Fruit fly (Drosophila melanogaster) whole organism, embryonic: ENCODE measurements around the gene MTPAP.
A peak's percentile ranks its signal among the peaks of the same experiment; 100 is the strongest.

Source experiments
- ATbp ChIP-seq: fragments of 200-800 bp; sonication (Bioruptor generic); optimal IDR thresholded peaks from 2 replicates; lab custom pipeline; 2017; ENCODE audit warnings: missing biosample characterization, mild to moderate bottlenecking, missing genetic modification characterization, missing genetic modification reagents
- CG11398 ChIP-seq: fragments of 200-800 bp; sonication (Bioruptor generic); optimal IDR thresholded peaks from 2 replicates; lab custom pipeline; 2016; ENCODE audit warnings: missing biosample characterization, missing genetic modification characterization
- CG11723 ChIP-seq: fragments of 200-800 bp; sonication (Bioruptor generic); optimal IDR thresholded peaks from 2 replicates; lab custom pipeline; 2017; ENCODE audit warnings: missing biosample characterization, mild to moderate bottlenecking, missing genetic modification characterization
- CG12071 ChIP-seq: fragments of 200-800 bp; sonication (Bioruptor generic); optimal IDR thresholded peaks from 3 replicates; lab custom pipeline; 2018; ENCODE audit warnings: missing biosample characterization, mild to moderate bottlenecking, missing genetic modification characterization
- CG12236 ChIP-seq: fragments of 200-800 bp; sonication (Bioruptor generic); optimal IDR thresholded peaks from 2 replicates; lab custom pipeline; 2016; ENCODE audit warnings: missing biosample characterization, missing genetic modification characterization
- CG12769 ChIP-seq: fragments of 200-800 bp; sonication (Bioruptor generic); optimal IDR thresholded peaks from 2 replicates; lab custom pipeline; 2019; ENCODE audit warnings: missing biosample characterization, mild to moderate bottlenecking, missing genetic modification characterization, moderate library complexity
- CG13296 ChIP-seq: fragments of 200-800 bp; sonication (Bioruptor generic); optimal IDR thresholded peaks from 3 replicates; lab custom pipeline; 2018; ENCODE audit warnings: missing biosample characterization, mild to moderate bottlenecking, missing genetic modification characterization
- CG13424 ChIP-seq: fragments of 200-800 bp; sonication (Bioruptor generic); optimal IDR thresholded peaks from 2 replicates; lab custom pipeline; 2019; ENCODE audit warnings: missing biosample characterization, mild to moderate bottlenecking, missing genetic modification characterization, moderate library complexity
- CG15514 ChIP-seq: fragments of 200-800 bp; sonication (Bioruptor generic); optimal IDR thresholded peaks from 3 replicates; lab custom pipeline; 2017; ENCODE audit warnings: missing biosample characterization, missing genetic modification characterization, mild to moderate bottlenecking, moderate library complexity, missing genetic modification reagents
- CG15601 ChIP-seq: fragments of 200-800 bp; sonication (Bioruptor generic); optimal IDR thresholded peaks from 3 replicates; lab custom pipeline; 2019; ENCODE audit warnings: missing biosample characterization, mild to moderate bottlenecking, missing genetic modification characterization, moderate library complexity
- CG15696 ChIP-seq: fragments of 200-800 bp; sonication (Bioruptor generic); optimal IDR thresholded peaks from 2 replicates; lab custom pipeline; 2019; ENCODE audit warnings: missing biosample characterization, mild to moderate bottlenecking, missing genetic modification characterization, moderate library complexity
- CG1603 ChIP-seq: fragments of 200-800 bp; sonication (Bioruptor generic); optimal IDR thresholded peaks from 2 replicates; lab custom pipeline; 2019; ENCODE audit warnings: missing biosample characterization, mild to moderate bottlenecking, missing genetic modification characterization, moderate library complexity
- CG17359 ChIP-seq: fragments of 200-800 bp; sonication (Bioruptor generic); optimal IDR thresholded peaks from 3 replicates; lab custom pipeline; 2018; ENCODE audit warnings: missing biosample characterization, mild to moderate bottlenecking, missing genetic modification characterization, moderate library complexity
- CG17385 ChIP-seq: fragments of 200-800 bp; sonication (Bioruptor generic); optimal IDR thresholded peaks from 3 replicates; lab custom pipeline; 2018; ENCODE audit warnings: missing biosample characterization, mild to moderate bottlenecking, missing genetic modification characterization
- CG17912 ChIP-seq: fragments of 200-800 bp; sonication (Bioruptor generic); optimal IDR thresholded peaks from 2 replicates; lab custom pipeline; 2018; ENCODE audit warnings: missing biosample characterization, mild to moderate bottlenecking, missing genetic modification characterization
- CG2875 ChIP-seq: fragments of 200-800 bp; sonication (Bioruptor generic); optimal IDR thresholded peaks from 2 replicates; lab custom pipeline; 2017; ENCODE audit warnings: missing biosample characterization, mild to moderate bottlenecking, missing genetic modification characterization, missing genetic modification reagents
- CG32532 ChIP-seq: fragments of 200-800 bp; sonication (Bioruptor generic); IDR thresholded peaks from 2 replicates; pipeline ENCODE4 v1.3.6; 2022; ENCODE audit warnings: missing biosample characterization, missing genetic modification characterization
- CG4707 ChIP-seq: fragments of 200-800 bp; sonication (Bioruptor generic); optimal IDR thresholded peaks from 2 replicates; lab custom pipeline; 2018; ENCODE audit warnings: missing biosample characterization, mild to moderate bottlenecking, missing genetic modification characterization, moderate library complexity
- CG7556 ChIP-seq: fragments of 200-800 bp; sonication (Bioruptor generic); optimal IDR thresholded peaks from 2 replicates; lab custom pipeline; 2017; ENCODE audit warnings: missing biosample characterization, mild to moderate bottlenecking, missing genetic modification characterization
- CG7745 ChIP-seq: fragments of 200-800 bp; sonication (Bioruptor generic); optimal IDR thresholded peaks from 2 replicates; lab custom pipeline; 2018; ENCODE audit warnings: missing biosample characterization, mild to moderate bottlenecking, missing genetic modification characterization, moderate library complexity
- CG8290 ChIP-seq, 3 experiments: fragments of 200-800 bp; sonication (Bioruptor generic); optimal IDR thresholded peaks; 2 replicates each; lab custom pipeline; 2016 to 2019; ENCODE audit warnings: missing biosample characterization in 3 of 3, missing genetic modification characterization in 3 of 3, mild to moderate bottlenecking in 2 of 3, moderate library complexity in 1 of 3
- D19A ChIP-seq: fragments of 200-800 bp; optimal IDR thresholded peaks from 3 replicates; lab custom pipeline; 2019; ENCODE audit warnings: missing biosample characterization, mild to moderate bottlenecking, missing genetic modification characterization, moderate library complexity
- Elba2 ChIP-seq: fragments of 200-800 bp; sonication (Bioruptor generic); optimal IDR thresholded peaks from 3 replicates; lab custom pipeline; 2016; ENCODE audit warnings: missing biosample characterization, missing genetic modification characterization
- GATAe ChIP-seq: fragments of 200-800 bp; sonication (Bioruptor generic); conservative IDR thresholded peaks from 2 replicates; pipeline ENCODE4 v1.3.6; 2022; ENCODE audit warnings: missing biosample characterization, missing genetic modification characterization
- HHEX ChIP-seq: fragments of 200-800 bp; sonication (Bioruptor generic); optimal IDR thresholded peaks from 3 replicates; lab custom pipeline; 2017; ENCODE audit warnings: missing biosample characterization, mild to moderate bottlenecking, missing genetic modification characterization, missing genetic modification reagents
- MBD-R2 ChIP-seq: fragments of 200-800 bp; sonication (Bioruptor generic); IDR thresholded peaks from 2 replicates; pipeline ENCODE4 v1.3.6; 2022; ENCODE audit warnings: missing biosample characterization, missing genetic modification characterization
- Pdp1 ChIP-seq, 2 experiments: fragments of 200-800 bp; sonication (Bioruptor generic); optimal IDR thresholded peaks; 3 replicates each; lab custom pipeline; 2016; ENCODE audit warnings: missing biosample characterization in 2 of 2, missing genetic modification characterization in 2 of 2, mild to moderate bottlenecking in 1 of 2, moderate library complexity in 1 of 2
- Poxn ChIP-seq: fragments of 200-800 bp; sonication (Bioruptor generic); IDR thresholded peaks from 2 replicates; pipeline ENCODE4 v1.3.6; 2022; ENCODE audit warnings: missing biosample characterization, missing genetic modification characterization
- Sin3A ChIP-seq: fragments of >200 bp; optimal IDR thresholded peaks from 2 replicates; lab custom pipeline; 2018
- ap ChIP-seq: fragments of 200-800 bp; sonication (Bioruptor generic); IDR thresholded peaks from 2 replicates; pipeline ENCODE4 v1.3.6; 2022; ENCODE audit warnings: missing biosample characterization, missing genetic modification characterization
- chinmo ChIP-seq: fragments of 200-800 bp; sonication (Bioruptor generic); IDR thresholded peaks from 4 replicates; pipeline ENCODE4 v1.3.6; 2022; ENCODE audit warnings: missing biosample characterization, missing genetic modification characterization; ENCODE audit not compliant: partially characterized antibody
- crp ChIP-seq, 2 experiments: fragments of 200-800 bp; sonication (Bioruptor generic); optimal IDR thresholded peaks; 2 replicates in 1 of 2; 3 replicates in 1 of 2; lab custom pipeline; 2017; ENCODE audit warnings: missing biosample characterization in 2 of 2, missing genetic modification characterization in 2 of 2, mild to moderate bottlenecking in 1 of 2, moderate library complexity in 1 of 2
- dmrt99B ChIP-seq: fragments of 200-800 bp; sonication (Bioruptor generic); optimal IDR thresholded peaks from 2 replicates; lab custom pipeline; 2018; ENCODE audit warnings: missing biosample characterization, mild to moderate bottlenecking, missing genetic modification characterization, moderate library complexity
- en ChIP-seq: fragments of 200-800 bp; sonication (Bioruptor generic); optimal IDR thresholded peaks from 2 replicates; lab custom pipeline; 2016; ENCODE audit warnings: missing biosample characterization, missing genetic modification characterization
- exex ChIP-seq: fragments of 200-800 bp; sonication (Bioruptor generic); optimal IDR thresholded peaks from 4 replicates; lab custom pipeline; 2018; ENCODE audit warnings: missing biosample characterization, mild to moderate bottlenecking, missing genetic modification characterization, moderate library complexity
- h ChIP-seq: fragments of >200 bp; optimal IDR thresholded peaks from 2 replicates; lab custom pipeline; 2017
- insv ChIP-seq, 2 experiments: fragments of 200-800 bp; sonication (Bioruptor generic); optimal IDR thresholded peaks; 3 replicates each; lab custom pipeline; 2016 to 2018; ENCODE audit warnings: missing biosample characterization in 2 of 2, missing genetic modification characterization in 2 of 2
- inv ChIP-seq: fragments of 200-800 bp; sonication (Bioruptor generic); IDR thresholded peaks from 2 replicates; pipeline ENCODE4 v1.3.6; 2022; ENCODE audit warnings: missing biosample characterization, missing genetic modification characterization; ENCODE audit not compliant: partially characterized antibody
- kah ChIP-seq: fragments of 200-800 bp; sonication (Bioruptor generic); optimal IDR thresholded peaks from 2 replicates; lab custom pipeline; 2018; ENCODE audit warnings: missing biosample characterization, mild to moderate bottlenecking, missing genetic modification characterization
- kni ChIP-seq: fragments of 200-800 bp; sonication (Bioruptor generic); optimal IDR thresholded peaks from 3 replicates; lab custom pipeline; 2017; ENCODE audit warnings: mild to moderate bottlenecking, missing biosample characterization, missing genetic modification reagents, missing genetic modification characterization
- lab ChIP-seq: fragments of 200-800 bp; sonication (Bioruptor generic); optimal IDR thresholded peaks from 3 replicates; lab custom pipeline; 2017; ENCODE audit warnings: missing biosample characterization, missing genetic modification characterization, mild to moderate bottlenecking, moderate library complexity, missing genetic modification reagents
- pros ChIP-seq: fragments of 200-800 bp; sonication (Bioruptor generic); optimal IDR thresholded peaks from 3 replicates; lab custom pipeline; 2019; ENCODE audit warnings: missing biosample characterization, mild to moderate bottlenecking, missing genetic modification characterization, moderate library complexity
- run ChIP-seq: fragments of 200-800 bp; sonication (Bioruptor generic); optimal IDR thresholded peaks from 3 replicates; lab custom pipeline; 2018; ENCODE audit warnings: missing biosample characterization, mild to moderate bottlenecking, missing genetic modification characterization
- sob ChIP-seq: fragments of 200-800 bp; sonication (Bioruptor generic); IDR thresholded peaks from 2 replicates; pipeline ENCODE4 v1.3.6; 2022; ENCODE audit warnings: missing biosample characterization, missing genetic modification characterization
- toy ChIP-seq: fragments of 200-800 bp; sonication (Bioruptor generic); IDR thresholded peaks from 2 replicates; pipeline ENCODE4 v1.3.6; 2022; ENCODE audit warnings: missing biosample characterization, missing genetic modification characterization
- tup ChIP-seq: fragments of 200-800 bp; sonication (Bioruptor generic); optimal IDR thresholded peaks from 2 replicates; lab custom pipeline; 2016; ENCODE audit warnings: missing biosample characterization, mild to moderate bottlenecking, missing genetic modification characterization, moderate library complexity
- wek ChIP-seq: fragments of 200-800 bp; sonication (Bioruptor generic); optimal IDR thresholded peaks from 3 replicates; lab custom pipeline; 2018; ENCODE audit warnings: missing biosample characterization, mild to moderate bottlenecking, missing genetic modification characterization, moderate library complexity
- z ChIP-seq: fragments of 200-800 bp; sonication (Bioruptor generic); IDR thresholded peaks from 3 replicates; pipeline ENCODE4 v1.3.6; 2022; ENCODE audit warnings: missing biosample characterization, missing genetic modification characterization

The MTPAP gene

DNA sequence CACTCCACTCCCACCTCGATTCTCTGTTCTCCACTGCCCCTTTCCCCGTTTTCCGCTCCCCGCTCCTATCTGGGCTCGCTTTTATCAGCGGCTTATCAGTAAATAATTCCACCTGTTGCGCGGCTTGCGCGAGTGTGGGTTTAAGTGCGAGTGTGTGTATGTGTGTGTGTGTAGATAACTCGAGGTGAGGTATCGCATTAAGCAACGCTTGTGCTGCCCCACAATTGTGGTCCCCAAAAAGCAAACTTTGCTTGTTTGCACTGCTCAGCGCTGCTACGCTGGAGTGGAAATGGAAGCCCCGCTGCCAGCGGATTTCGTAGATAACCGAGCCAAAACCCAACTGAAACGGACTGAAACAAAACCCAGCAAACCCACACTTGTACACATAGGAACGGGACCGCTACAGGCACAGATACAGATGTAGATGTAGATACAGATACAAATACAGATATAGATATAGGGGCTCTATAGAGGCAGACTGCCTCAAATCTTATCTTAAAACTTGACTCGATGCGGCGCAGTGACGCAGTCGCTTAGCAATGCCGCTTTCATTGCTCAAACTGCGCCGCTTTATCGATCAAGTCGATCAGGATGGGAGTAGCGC lies 38.1 kb upstream of the MTPAP start (continued):
- TF ChIP-seq CG15601 (tag; lab: Kevin White, UChicago) (peak; percentile 47), pros (GFP tag; lab: Kevin White, UChicago) (peak; percentile 4), insv (GFP tag; optimal IDR thresholded peaks at IDR 0.05; lab: Kevin White, UChicago) (no peak), en (no peak), CG17912 (GFP tag; lab: Kevin White, UChicago) (peak; percentile 32), dmrt99B (tag; lab: Kevin White, UChicago) (peak; percentile 12), inv (no peak), z (GFP tag; lab: Robert Waterston, UW) (peak; percentile 82), CG15696 (tag; lab: Kevin White, UChicago) (peak; percentile 2), sob (GFP tag; lab: Robert Waterston, UW) (0 out of 2 replicates have a peak, but pooled peaks have one; percentile 8), CG7745 (tag; lab: Kevin White, UChicago) (no peak), Elba2 (GFP tag; lab: Kevin White, UChicago) (no peak), ap (GFP tag; lab: Robert Waterston, UW) (no peak), CG2875 (GFP tag; lab: Kevin White, UChicago) (peak; percentile 47), CG32532 (GFP tag; lab: Robert Waterston, UW) (no peak), CG8290 (GFP tag; optimal IDR thresholded peaks at IDR 0.05; lab: Kevin White, UChicago) (no peak), CG8290 (tag; optimal IDR thresholded peaks at IDR 0.05; lab: Kevin White, UChicago) (peak in 1 of 2 experiments; percentile 34), crp (GFP tag; optimal IDR thresholded peaks at IDR 0.05; lab: Kevin White, UChicago) (no peak), chinmo (0 out of 4 replicates have a peak, but pooled peaks have one; percentile 11), lab (peak; percentile 51), ATbp (GFP tag; lab: Kevin White, UChicago) (peak; percentile 53), CG12769 (tag; lab: Kevin White, UChicago) (peak; percentile 32), CG11398 (GFP tag; lab: Kevin White, UChicago) (no peak), CG15514 (peak; percentile 33), CG4707 (GFP tag; lab: Kevin White, UChicago) (no peak), CG12071 (GFP tag; lab: Kevin White, UChicago) (peak; percentile 52), GATAe (GFP tag; lab: Robert Waterston, UW) (peak; percentile 56), MBD-R2 (GFP tag; lab: Robert Waterston, UW) (no peak), exex (tag; lab: Kevin White, UChicago) (peak; percentile 14), CG17359 (tag; lab: Kevin White, UChicago) (peak; percentile 2), Poxn (GFP tag; lab: Robert Waterston, UW) (no peak), CG13296 (GFP tag; lab: Kevin White, UChicago) (peak; percentile 17), CG7556 (GFP tag; lab: Kevin White, UChicago) (no peak), kni (GFP tag; lab: Kevin White, UChicago) (peak; percentile 76), kah (GFP tag; lab: Kevin White, UChicago) (peak; percentile 84), CG17385 (GFP tag; lab: Kevin White, UChicago) (peak; percentile 20), CG1603 (tag; lab: Kevin White, UChicago) (peak; percentile 15), Sin3A (no peak), run (tag; lab: Kevin White, UChicago) (peak; percentile 0), toy (GFP tag; lab: Robert Waterston, UW) (no peak), h (lab: Kevin White, UChicago) (no peak), tup (GFP tag; lab: Kevin White, UChicago) (no peak), HHEX (GFP tag; lab: Kevin White, UChicago) (peak; percentile 33), CG12236 (GFP tag; lab: Kevin White, UChicago) (no peak), CG11723 (GFP tag; lab: Kevin White, UChicago) (peak; percentile 28), D19A (tag; lab: Kevin White, UChicago) (peak; percentile 17), wek (GFP tag; lab: Kevin White, UChicago) (peak; percentile 42), CG13424 (tag; lab: Kevin White, UChicago) (peak; percentile 6), Pdp1 (GFP tag; optimal IDR thresholded peaks at IDR 0.05; lab: Kevin White, UChicago) (peak in 1 of 2 experiments; percentile 22)
